Worm (Caenorhabditis elegans) whole organism, L1 larva: ENCODE measurements around the gene C41A3.2.

Experiments used
- C04F5.9 ChIP-seq: sonication (generic microtip); optimal IDR thresholded peaks from 2 replicates; lab custom pipeline; 2016; ENCODE audit warnings: missing genetic modification characterization, missing compliant biosample characterization
- F16B12.6 ChIP-seq: fragments of 150-350 bp; optimal IDR thresholded peaks from 2 replicates; lab custom pipeline; 2014; ENCODE audit warnings: missing biosample characterization, missing genetic modification characterization
- aha-1 ChIP-seq: fragments of 150-350 bp; optimal IDR thresholded peaks from 2 replicates; lab custom pipeline; 2014; ENCODE audit warnings: missing biosample characterization, missing genetic modification characterization
- alr-1 ChIP-seq: fragments of 200-800 bp; sonication (Bioruptor generic); optimal IDR thresholded peaks from 2 replicates; lab custom pipeline; 2018; ENCODE audit warnings: borderline replicate concordance, mild to moderate bottlenecking, missing genetic modification characterization, missing compliant biosample characterization
- aly-2 ChIP-seq: fragments of 150-350 bp; optimal IDR thresholded peaks from 2 replicates; lab custom pipeline; 2014; ENCODE audit warnings: missing biosample characterization, missing genetic modification characterization
- blmp-1 ChIP-seq: fragments of 150-350 bp; optimal IDR thresholded peaks from 2 replicates; lab custom pipeline; 2014; ENCODE audit warnings: missing biosample characterization, missing genetic modification characterization
- ceh-63 ChIP-seq: fragments of 200-800 bp; sonication (Bioruptor generic); optimal IDR thresholded peaks from 2 replicates; lab custom pipeline; 2018; ENCODE audit warnings: mild to moderate bottlenecking, missing genetic modification characterization, missing compliant biosample characterization
- ceh-8 ChIP-seq: fragments of 200-800 bp; sonication (Bioruptor generic); optimal IDR thresholded peaks from 2 replicates; lab custom pipeline; 2018; ENCODE audit warnings: mild to moderate bottlenecking, missing genetic modification characterization, moderate library complexity, missing compliant biosample characterization
- ceh-82 ChIP-seq, 3 experiments: fragments of 150-350 bp in 1 of 3; sonication (generic microtip) in 2 of 3; optimal IDR thresholded peaks; 2 replicates each; lab custom pipeline; 2014 to 2017; ENCODE audit warnings: missing biosample characterization in 3 of 3, missing genetic modification characterization in 3 of 3
- ces-1 ChIP-seq: fragments of 150-350 bp; optimal IDR thresholded peaks from 2 replicates; lab custom pipeline; 2014; ENCODE audit warnings: missing biosample characterization, missing genetic modification reagents, missing genetic modification characterization
- dpl-1 ChIP-seq, 3 experiments: fragments of 150-350 bp in 2 of 3; sonication (generic microtip) in 1 of 3; optimal IDR thresholded peaks; 2 replicates each; lab custom pipeline; 2014 to 2017; ENCODE audit warnings: missing biosample characterization in 3 of 3, missing genetic modification characterization in 3 of 3, missing genetic modification reagents in 3 of 3
- efl-1 ChIP-seq, 4 experiments: fragments of 150-350 bp; optimal IDR thresholded peaks in 3 of 4; peaks in 1 of 4; 1 replicate in 1 of 4; 2 replicates in 3 of 4; lab custom pipeline; 2014; ENCODE audit warnings: missing biosample characterization in 2 of 4, missing genetic modification characterization in 2 of 4, missing genetic modification reagents in 2 of 4
- elt-2 ChIP-seq: sonication (generic microtip); optimal IDR thresholded peaks from 2 replicates; lab custom pipeline; 2016; ENCODE audit warnings: missing genetic modification characterization, mild to moderate bottlenecking, inconsistent platforms, missing compliant biosample characterization, missing genetic modification reagents
- elt-3 ChIP-seq, 6 experiments: fragments of 150-350 bp in 1 of 6; sonication (generic microtip); optimal IDR thresholded peaks; 2 replicates each; lab custom pipeline; 2017 to 2018; ENCODE audit warnings: missing biosample characterization in 6 of 6, missing genetic modification characterization in 6 of 6, inconsistent platforms in 1 of 6
- fkh-4 ChIP-seq: sonication (generic microtip); optimal IDR thresholded peaks from 2 replicates; lab custom pipeline; 2016; ENCODE audit warnings: missing compliant biosample characterization, missing genetic modification characterization, borderline replicate concordance
- fkh-8 ChIP-seq: sonication (generic microtip); optimal IDR thresholded peaks from 2 replicates; lab custom pipeline; 2016; ENCODE audit warnings: mild to moderate bottlenecking, missing genetic modification characterization, missing compliant biosample characterization
- hlh-17 ChIP-seq: fragments of 200-800 bp; sonication (Bioruptor generic); optimal IDR thresholded peaks from 2 replicates; lab custom pipeline; 2018; ENCODE audit warnings: missing genetic modification characterization, mild to moderate bottlenecking, missing compliant biosample characterization, moderate library complexity, borderline replicate concordance
- hlh-4 ChIP-seq: sonication (generic microtip); optimal IDR thresholded peaks from 2 replicates; lab custom pipeline; 2016; ENCODE audit warnings: mild to moderate bottlenecking, missing genetic modification characterization, missing compliant biosample characterization
- hpl-2 ChIP-seq: fragments of 150-350 bp; optimal IDR thresholded peaks from 2 replicates; lab custom pipeline; 2014; ENCODE audit warnings: missing biosample characterization, missing genetic modification reagents, missing genetic modification characterization
- irx-1 ChIP-seq: sonication (generic microtip); optimal IDR thresholded peaks from 2 replicates; lab custom pipeline; 2016; ENCODE audit warnings: missing genetic modification characterization, missing compliant biosample characterization
- isw-1 ChIP-seq: fragments of 200-800 bp; sonication (Bioruptor generic); IDR thresholded peaks from 2 replicates; pipeline ENCODE4 v1.3.6; 2022; ENCODE audit warnings: missing genetic modification characterization, missing compliant biosample characterization
- lin-13 ChIP-seq: fragments of 150-350 bp; optimal IDR thresholded peaks from 2 replicates; lab custom pipeline; 2014; ENCODE audit warnings: missing biosample characterization, missing genetic modification reagents, missing genetic modification characterization
- lin-14 ChIP-seq: fragments of 200-800 bp; sonication (Bioruptor generic); optimal IDR thresholded peaks from 2 replicates; lab custom pipeline; 2018; ENCODE audit warnings: mild to moderate bottlenecking, missing genetic modification characterization, moderate library complexity, missing compliant biosample characterization
- lin-15B ChIP-seq: fragments of 150-350 bp; sonication (generic microtip); optimal IDR thresholded peaks from 3 replicates; lab custom pipeline; 2014; ENCODE audit warnings: missing biosample characterization, missing genetic modification characterization
- lin-35 ChIP-seq, 2 experiments: fragments of 150-350 bp; optimal IDR thresholded peaks; 2 replicates each; lab custom pipeline; 2014; ENCODE audit warnings: missing biosample characterization in 2 of 2, missing genetic modification characterization in 2 of 2, missing genetic modification reagents in 2 of 2
- lin-39 ChIP-seq: fragments of 150-350 bp; optimal IDR thresholded peaks from 2 replicates; lab custom pipeline; 2014; ENCODE audit warnings: missing biosample characterization, missing genetic modification reagents, missing genetic modification characterization
- mab-9 ChIP-seq: fragments of 200-800 bp; sonication (Bioruptor generic); IDR thresholded peaks from 2 replicates; pipeline ENCODE4 v1.3.6; 2022; ENCODE audit warnings: missing genetic modification reagents, missing genetic modification characterization, missing compliant biosample characterization
- mef-2 ChIP-seq: fragments of 150-350 bp; optimal IDR thresholded peaks from 2 replicates; lab custom pipeline; 2014; ENCODE audit warnings: missing biosample characterization, missing genetic modification characterization
- nhr-11 ChIP-seq: fragments of 150-350 bp; optimal IDR thresholded peaks from 2 replicates; lab custom pipeline; 2014; ENCODE audit warnings: missing biosample characterization, missing genetic modification characterization
- nhr-12 ChIP-seq: sonication (generic microtip); optimal IDR thresholded peaks from 2 replicates; lab custom pipeline; 2017; ENCODE audit warnings: missing biosample characterization, missing genetic modification characterization
- nhr-20 ChIP-seq: sonication (generic microtip); optimal IDR thresholded peaks from 2 replicates; lab custom pipeline; 2016; ENCODE audit warnings: mild to moderate bottlenecking, missing genetic modification characterization, missing compliant biosample characterization
- nhr-237 ChIP-seq: fragments of 150-350 bp; optimal IDR thresholded peaks from 2 replicates; lab custom pipeline; 2014; ENCODE audit warnings: missing biosample characterization, missing genetic modification characterization
- nhr-28 ChIP-seq: fragments of 150-350 bp; optimal IDR thresholded peaks from 2 replicates; lab custom pipeline; 2014; ENCODE audit warnings: missing biosample characterization, missing genetic modification characterization
- nhr-47 ChIP-seq: sonication (generic microtip); optimal IDR thresholded peaks from 2 replicates; lab custom pipeline; 2016; ENCODE audit warnings: mild to moderate bottlenecking, missing genetic modification characterization, moderate library complexity, missing compliant biosample characterization
- nhr-71 ChIP-seq: sonication (generic microtip); optimal IDR thresholded peaks from 2 replicates; lab custom pipeline; 2016; ENCODE audit warnings: mild to moderate bottlenecking, missing genetic modification characterization, moderate library complexity, missing compliant biosample characterization
- nhr-76 ChIP-seq: sonication (generic microtip); optimal IDR thresholded peaks from 2 replicates; lab custom pipeline; 2017; ENCODE audit warnings: missing biosample characterization, missing genetic modification characterization
- nhr-77 ChIP-seq: fragments of 150-350 bp; optimal IDR thresholded peaks from 2 replicates; lab custom pipeline; 2014; ENCODE audit warnings: missing biosample characterization, missing genetic modification characterization
- nhr-85 ChIP-seq: sonication (generic microtip); peaks from one replicate; lab custom pipeline; 2016; ENCODE audit warnings: missing genetic modification characterization, inconsistent platforms, missing compliant biosample characterization
- nhr-90 ChIP-seq: sonication (generic microtip); optimal IDR thresholded peaks from 2 replicates; lab custom pipeline; 2016; ENCODE audit warnings: mild to moderate bottlenecking, missing genetic modification characterization, missing compliant biosample characterization; ENCODE audit not compliant: poor library complexity
- pag-3 ChIP-seq: sonication (generic microtip); optimal IDR thresholded peaks from 2 replicates; lab custom pipeline; 2017; ENCODE audit warnings: missing genetic modification characterization, mild to moderate bottlenecking, missing compliant biosample characterization, antibody characterized with exemption, borderline replicate concordance; ENCODE audit not compliant: insufficient read depth
- pax-3 ChIP-seq: fragments of 200-800 bp; sonication (Bioruptor generic); optimal IDR thresholded peaks from 2 replicates; lab custom pipeline; 2018; ENCODE audit warnings: mild to moderate bottlenecking, missing genetic modification characterization, moderate library complexity, missing compliant biosample characterization
- rnt-1 ChIP-seq: sonication (generic microtip); optimal IDR thresholded peaks from 2 replicates; lab custom pipeline; 2016; ENCODE audit warnings: mild to moderate bottlenecking, missing genetic modification characterization, moderate library complexity, missing compliant biosample characterization
- snu-23 ChIP-seq: sonication (generic microtip); optimal IDR thresholded peaks from 2 replicates; lab custom pipeline; 2016; ENCODE audit warnings: missing genetic modification characterization, missing compliant biosample characterization
- sup-37 ChIP-seq: fragments of 200-800 bp; sonication (Bioruptor generic); optimal IDR thresholded peaks from 2 replicates; lab custom pipeline; 2018; ENCODE audit warnings: mild to moderate bottlenecking, missing genetic modification characterization, missing compliant biosample characterization
- swsn-7 ChIP-seq: sonication (generic microtip); optimal IDR thresholded peaks from 2 replicates; lab custom pipeline; 2016; ENCODE audit warnings: missing genetic modification characterization, missing compliant biosample characterization
- tbx-2 ChIP-seq: sonication (generic microtip); optimal IDR thresholded peaks from 2 replicates; lab custom pipeline; 2016; ENCODE audit warnings: missing genetic modification characterization, missing compliant biosample characterization
- tlp-1 ChIP-seq: fragments of 150-350 bp; optimal IDR thresholded peaks from 2 replicates; lab custom pipeline; 2014; ENCODE audit warnings: missing biosample characterization, missing genetic modification characterization
- unc-62 ChIP-seq: fragments of 150-350 bp; optimal IDR thresholded peaks from 2 replicates; lab custom pipeline; 2014; ENCODE audit warnings: missing biosample characterization, missing genetic modification reagents, missing genetic modification characterization
- unc-86 ChIP-seq: sonication (generic microtip); optimal IDR thresholded peaks from 2 replicates; lab custom pipeline; 2016; ENCODE audit warnings: missing genetic modification characterization, missing compliant biosample characterization
- xbp-1 ChIP-seq: sonication (generic microtip); optimal IDR thresholded peaks from 2 replicates; lab custom pipeline; 2016; ENCODE audit warnings: missing genetic modification characterization, missing compliant biosample characterization
- zag-1 ChIP-seq: fragments of 150-350 bp; optimal IDR thresholded peaks from 2 replicates; lab custom pipeline; 2014; ENCODE audit warnings: missing biosample characterization, missing genetic modification characterization
- zip-4 ChIP-seq: fragments of 200-800 bp; sonication (Bioruptor generic); optimal IDR thresholded peaks from 2 replicates; lab custom pipeline; 2018; ENCODE audit warnings: mild to moderate bottlenecking, missing genetic modification characterization, moderate library complexity, missing compliant biosample characterization
- ztf-11 ChIP-seq, 2 experiments: sonication (generic microtip); optimal IDR thresholded peaks; 2 replicates each; lab custom pipeline; 2016 to 2017; ENCODE audit warnings: missing genetic modification characterization in 2 of 2, missing biosample characterization in 1 of 2, missing compliant biosample characterization in 1 of 2

Gene C41A3.2

ce11 chrX:5387629-5388028 lies 26.5 kb downstream of the C41A3.2 start:
- TF ChIP-seq elt-2 (tag; lab: Kevin White, UChicago) (no peak), ztf-11 (tag; optimal IDR thresholded peaks at IDR 0.05; lab: Kevin White, UChicago) (no peak), hlh-17 (GFP tag; lab: Kevin White, UChicago) (no peak), nhr-11 (tag; lab: Kevin White, UChicago) (peak; percentile 30), lin-14 (GFP tag; lab: Kevin White, UChicago) (peak; percentile 53), lin-13 (no peak), nhr-28 (tag; lab: Kevin White, UChicago) (no peak), aha-1 (tag; lab: Kevin White, UChicago) (no peak), unc-86 (tag; lab: Kevin White, UChicago) (no peak), snu-23 (GFP tag; lab: Kevin White, UChicago) (no peak), dpl-1 (GFP tag; optimal IDR thresholded peaks at IDR 0.05; lab: Kevin White, UChicago) (no peak), mef-2 (tag; lab: Kevin White, UChicago) (no peak), blmp-1 (tag; lab: Kevin White, UChicago) (no peak), tbx-2 (tag; lab: Kevin White, UChicago) (no peak), hpl-2 (GFP tag; lab: Kevin White, UChicago) (no peak), ces-1 (GFP tag; lab: Kevin White, UChicago) (no peak), ceh-82 (tag; optimal IDR thresholded peaks at IDR 0.05; lab: Kevin White, UChicago) (no peak), nhr-77 (no peak), unc-62 (GFP tag; lab: Kevin White, UChicago) (no peak), C04F5.9 (tag; lab: Kevin White, UChicago) (no peak), fkh-4 (no peak), rnt-1 (no peak), tlp-1 (tag; lab: Kevin White, UChicago) (no peak), nhr-90 (tag; lab: Kevin White, UChicago) (no peak), lin-35 (GFP tag; optimal IDR thresholded peaks at IDR 0.05; lab: Kevin White, UChicago) (no peak), efl-1 (optimal IDR thresholded peaks at IDR 0.05; lab: Kevin White, UChicago) (no peak), efl-1 (GFP tag; optimal IDR thresholded peaks at IDR 0.05 in 1 of 2; lab: Kevin White, UChicago) (peak in 1 of 2 experiments; percentile 33), aly-2 (tag; lab: Kevin White, UChicago) (no peak), lin-15B (no peak), zag-1 (no peak), lin-39 (tag; lab: Kevin White, UChicago) (no peak), alr-1 (tag; lab: Kevin White, UChicago) (no peak), fkh-8 (tag; lab: Kevin White, UChicago) (peak; percentile 88), ceh-63 (no peak), xbp-1 (tag; lab: Kevin White, UChicago) (no peak), pax-3 (tag; lab: Kevin White, UChicago) (no peak), zip-4 (GFP tag; lab: Kevin White, UChicago) (no peak), nhr-20 (tag; lab: Kevin White, UChicago) (no peak), elt-3 (tag; optimal IDR thresholded peaks at IDR 0.05; lab: Kevin White, UChicago) (no peak), F16B12.6 (no peak), isw-1 (no peak), ceh-8 (peak; percentile 49), nhr-237 (tag; lab: Kevin White, UChicago) (no peak), nhr-71 (tag; lab: Kevin White, UChicago) (peak; percentile 74), nhr-85 (tag; lab: Kevin White, UChicago) (no peak), swsn-7 (tag; lab: Kevin White, UChicago) (peak; percentile 12), hlh-4 (tag; lab: Kevin White, UChicago) (peak; percentile 86), nhr-76 (tag; lab: Kevin White, UChicago) (no peak), irx-1 (tag; lab: Kevin White, UChicago) (no peak), sup-37 (no peak), pag-3 (tag; lab: Kevin White, UChicago) (no peak), nhr-47 (tag; lab: Kevin White, UChicago) (peak; percentile 65), mab-9 (no peak), nhr-12 (tag; lab: Kevin White, UChicago) (no peak)
